Worm (Caenorhabditis elegans) whole organism, L2 larva: ENCODE data around the gene T05B9.1.

Source experiments
- C34F6.9 ChIP-seq: fragments of 150-350 bp; optimal IDR thresholded peaks from 2 replicates; lab custom pipeline; 2014; ENCODE audit warnings: missing biosample characterization, missing genetic modification characterization
- F13H6.1 ChIP-seq: sonication (generic microtip); optimal IDR thresholded peaks from 2 replicates; lab custom pipeline; 2016; ENCODE audit warnings: missing genetic modification characterization, missing compliant biosample characterization
- R02D3.7 ChIP-seq: fragments of 150-350 bp; optimal IDR thresholded peaks from 2 replicates; lab custom pipeline; 2014; ENCODE audit warnings: missing biosample characterization, missing genetic modification characterization
- Y55F3AM.14 ChIP-seq: fragments of 200-800 bp; sonication (Bioruptor generic); optimal IDR thresholded peaks from 2 replicates; lab custom pipeline; 2018; ENCODE audit warnings: mild to moderate bottlenecking, missing genetic modification characterization, missing compliant biosample characterization
- ZK546.5 ChIP-seq: sonication (generic microtip); optimal IDR thresholded peaks from 2 replicates; lab custom pipeline; 2017; ENCODE audit warnings: missing biosample characterization, missing genetic modification characterization
- alr-1 ChIP-seq: fragments of 150-350 bp; optimal IDR thresholded peaks from 2 replicates; lab custom pipeline; 2014; ENCODE audit warnings: missing biosample characterization, missing genetic modification characterization
- aly-2 ChIP-seq: fragments of 150-350 bp; optimal IDR thresholded peaks from 2 replicates; lab custom pipeline; 2014; ENCODE audit warnings: missing biosample characterization, missing genetic modification characterization
- ama-1 ChIP-seq: fragments of 150-350 bp; optimal IDR thresholded peaks from 2 replicates; lab custom pipeline; 2018; ENCODE audit warnings: inconsistent platforms
- blmp-1 ChIP-seq: sonication (generic microtip); optimal IDR thresholded peaks from 2 replicates; lab custom pipeline; 2017; ENCODE audit warnings: missing genetic modification characterization, mild to moderate bottlenecking, missing compliant biosample characterization, antibody characterized with exemption, moderate library complexity; ENCODE audit not compliant: insufficient read depth
- ceh-82 ChIP-seq: fragments of 150-350 bp; optimal IDR thresholded peaks from 2 replicates; lab custom pipeline; 2014; ENCODE audit warnings: missing biosample characterization, missing genetic modification characterization
- crh-2 ChIP-seq: sonication (generic microtip); optimal IDR thresholded peaks from 2 replicates; lab custom pipeline; 2017; ENCODE audit warnings: missing biosample characterization, missing genetic modification characterization
- dmd-4 ChIP-seq: sonication (generic microtip); optimal IDR thresholded peaks from 2 replicates; lab custom pipeline; 2017; ENCODE audit warnings: missing biosample characterization, missing genetic modification characterization
- elt-1 ChIP-seq: fragments of 150-350 bp; optimal IDR thresholded peaks from 2 replicates; lab custom pipeline; 2014; ENCODE audit warnings: missing biosample characterization, missing genetic modification characterization
- elt-3 ChIP-seq: sonication (generic microtip); optimal IDR thresholded peaks from 2 replicates; lab custom pipeline; 2017; ENCODE audit warnings: missing biosample characterization, missing genetic modification characterization
- fos-1 ChIP-seq: fragments of 150-350 bp; optimal IDR thresholded peaks from 2 replicates; lab custom pipeline; 2014; ENCODE audit warnings: missing biosample characterization, missing genetic modification characterization
- gmeb-1 ChIP-seq: fragments of 150-350 bp; optimal IDR thresholded peaks from 2 replicates; lab custom pipeline; 2014; ENCODE audit warnings: missing biosample characterization, missing genetic modification characterization
- lin-11 ChIP-seq: fragments of 150-350 bp; sonication (generic microtip); optimal IDR thresholded peaks from 2 replicates; lab custom pipeline; 2014; ENCODE audit warnings: missing biosample characterization, missing genetic modification characterization, inconsistent platforms, mixed read lengths
- lin-13 ChIP-seq: fragments of 150-350 bp; optimal IDR thresholded peaks from 2 replicates; lab custom pipeline; 2014; ENCODE audit warnings: missing biosample characterization, missing genetic modification reagents, missing genetic modification characterization
- lin-39 ChIP-seq: fragments of 150-350 bp; optimal IDR thresholded peaks from 2 replicates; lab custom pipeline; 2014; ENCODE audit warnings: missing biosample characterization, missing genetic modification reagents, missing genetic modification characterization
- lsy-2 ChIP-seq, 2 experiments: fragments of 150-350 bp in 1 of 2; sonication (generic microtip) in 1 of 2; optimal IDR thresholded peaks; 2 replicates each; lab custom pipeline; 2014 to 2017; ENCODE audit warnings: missing biosample characterization in 2 of 2, missing genetic modification characterization in 2 of 2
- mab-5 ChIP-seq: fragments of 150-350 bp; optimal IDR thresholded peaks from 2 replicates; lab custom pipeline; 2014; ENCODE audit warnings: missing biosample characterization, missing genetic modification characterization
- mdl-1 ChIP-seq, 2 experiments: fragments of 150-350 bp in 1 of 2; sonication (generic microtip) in 1 of 2; optimal IDR thresholded peaks; 2 replicates each; lab custom pipeline; 2017; ENCODE audit warnings: missing biosample characterization in 2 of 2, missing genetic modification characterization in 2 of 2
- nhr-10 ChIP-seq: sonication (generic microtip); optimal IDR thresholded peaks from 2 replicates; lab custom pipeline; 2017; ENCODE audit warnings: missing biosample characterization, missing genetic modification characterization
- nhr-11 ChIP-seq: fragments of 150-350 bp; optimal IDR thresholded peaks from 2 replicates; lab custom pipeline; 2014; ENCODE audit warnings: missing biosample characterization, missing genetic modification characterization
- nhr-12 ChIP-seq: fragments of 150-350 bp; optimal IDR thresholded peaks from 2 replicates; lab custom pipeline; 2014; ENCODE audit warnings: missing biosample characterization, missing genetic modification characterization
- nhr-129 ChIP-seq: fragments of 150-350 bp; optimal IDR thresholded peaks from 2 replicates; lab custom pipeline; 2014; ENCODE audit warnings: missing biosample characterization, missing genetic modification characterization
- nhr-21 ChIP-seq: fragments of 150-350 bp; optimal IDR thresholded peaks from 2 replicates; lab custom pipeline; 2014; ENCODE audit warnings: missing biosample characterization, missing genetic modification characterization
- nhr-23 ChIP-seq: fragments of 150-350 bp; optimal IDR thresholded peaks from 2 replicates; lab custom pipeline; 2014; ENCODE audit warnings: missing biosample characterization, missing genetic modification reagents, missing genetic modification characterization
- nhr-237 ChIP-seq: fragments of 150-350 bp; optimal IDR thresholded peaks from 2 replicates; lab custom pipeline; 2014; ENCODE audit warnings: missing biosample characterization, missing genetic modification characterization
- nhr-25 ChIP-seq: fragments of 150-350 bp; sonication (generic microtip); optimal IDR thresholded peaks from 3 replicates; lab custom pipeline; 2014; ENCODE audit warnings: missing biosample characterization, missing genetic modification characterization
- nhr-6 ChIP-seq: fragments of 150-350 bp; optimal IDR thresholded peaks from 2 replicates; lab custom pipeline; 2014; ENCODE audit warnings: missing biosample characterization, missing genetic modification characterization
- nhr-77 ChIP-seq: fragments of 150-350 bp; optimal IDR thresholded peaks from 2 replicates; lab custom pipeline; 2014; ENCODE audit warnings: missing biosample characterization, missing genetic modification characterization
- peb-1 ChIP-seq: fragments of 150-350 bp; optimal IDR thresholded peaks from 2 replicates; lab custom pipeline; 2014; ENCODE audit warnings: missing biosample characterization, missing genetic modification characterization
- sem-4 ChIP-seq: fragments of 150-350 bp; optimal IDR thresholded peaks from 2 replicates; lab custom pipeline; 2014; ENCODE audit warnings: missing biosample characterization, missing genetic modification reagents, missing genetic modification characterization
- skn-1 ChIP-seq: sonication (generic microtip); optimal IDR thresholded peaks from 2 replicates; lab custom pipeline; 2017; ENCODE audit warnings: missing biosample characterization, missing genetic modification characterization
- snpc-4 ChIP-seq: fragments of 150-350 bp; optimal IDR thresholded peaks from 2 replicates; lab custom pipeline; 2014; ENCODE audit warnings: missing biosample characterization, missing genetic modification characterization
- unc-39 ChIP-seq: fragments of 150-350 bp; optimal IDR thresholded peaks from 2 replicates; lab custom pipeline; 2014; ENCODE audit warnings: missing biosample characterization, missing genetic modification characterization
- unc-55 ChIP-seq: fragments of 150-350 bp; sonication (generic microtip); optimal IDR thresholded peaks from 3 replicates; lab custom pipeline; 2014; ENCODE audit warnings: missing biosample characterization, missing genetic modification reagents, missing genetic modification characterization
- unc-62 ChIP-seq: fragments of 150-350 bp; optimal IDR thresholded peaks from 2 replicates; lab custom pipeline; 2014; ENCODE audit warnings: missing biosample characterization, missing genetic modification reagents, missing genetic modification characterization
- zag-1 ChIP-seq: fragments of 150-350 bp; optimal IDR thresholded peaks from 2 replicates; lab custom pipeline; 2014; ENCODE audit warnings: missing biosample characterization, missing genetic modification characterization
- ztf-11 ChIP-seq: sonication (generic microtip); optimal IDR thresholded peaks from 2 replicates; lab custom pipeline; 2017; ENCODE audit warnings: missing biosample characterization, missing genetic modification characterization
- ztf-4 ChIP-seq: fragments of 150-350 bp; optimal IDR thresholded peaks from 2 replicates; lab custom pipeline; 2014; ENCODE audit warnings: missing biosample characterization, missing genetic modification characterization

The T05B9.1 gene

DNA sequence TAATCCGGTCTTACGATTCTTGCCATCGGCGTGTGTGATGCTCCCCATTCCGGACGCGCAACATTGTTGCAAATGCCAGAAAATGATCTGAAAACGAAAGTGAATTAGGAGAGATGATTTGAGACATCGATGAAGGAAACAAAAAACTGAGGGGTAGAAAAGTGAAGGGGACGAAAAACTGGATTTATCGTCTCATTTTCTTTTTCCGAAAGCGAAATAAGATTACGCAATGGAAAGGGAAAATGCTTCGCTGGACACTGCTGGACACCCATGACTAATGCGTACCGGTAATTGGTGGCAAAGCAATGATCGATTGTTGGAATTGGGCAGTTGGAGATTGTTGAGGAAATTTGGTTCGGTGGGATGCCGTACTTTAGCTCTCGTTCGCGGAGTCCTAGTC, 14.5 kb downstream of the T05B9.1 start:
- TF ChIP-seq blmp-1 (tag; lab: Kevin White, UChicago) (peak; percentile 82), mab-5 (tag; lab: Kevin White, UChicago) (no peak)

DNA sequence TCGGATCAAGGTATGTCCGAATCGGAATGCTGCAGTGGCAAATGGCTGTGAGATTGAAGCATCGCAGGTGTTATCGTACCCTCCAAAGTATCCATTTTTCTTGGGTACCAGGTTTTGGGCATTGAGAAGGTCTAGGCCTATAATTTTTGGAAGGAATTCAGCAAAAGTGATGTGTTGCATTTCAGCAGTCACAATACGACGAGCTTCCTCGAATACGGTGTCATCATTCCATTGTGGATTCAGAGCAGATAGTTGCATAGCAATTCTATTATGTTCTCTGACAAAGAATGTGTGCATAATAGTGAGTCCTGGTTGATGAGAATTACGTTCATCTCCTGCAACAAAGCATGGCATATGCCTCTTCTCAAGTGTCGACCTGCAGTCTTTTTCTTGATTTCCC, 18.1 kb downstream of the T05B9.1 start:
- no peak for TF ChIP-seq lin-13
- TF ChIP-seq zag-1 (tag; lab: Kevin White, UChicago): no peak
- no peak for TF ChIP-seq nhr-21 (tag; lab: Kevin White, UChicago)
- no peak for TF ChIP-seq fos-1 (tag; lab: Kevin White, UChicago)
- TF ChIP-seq dmd-4: no peak
- TF ChIP-seq unc-55 (GFP tag; lab: Kevin White, UChicago): no peak

DNA sequence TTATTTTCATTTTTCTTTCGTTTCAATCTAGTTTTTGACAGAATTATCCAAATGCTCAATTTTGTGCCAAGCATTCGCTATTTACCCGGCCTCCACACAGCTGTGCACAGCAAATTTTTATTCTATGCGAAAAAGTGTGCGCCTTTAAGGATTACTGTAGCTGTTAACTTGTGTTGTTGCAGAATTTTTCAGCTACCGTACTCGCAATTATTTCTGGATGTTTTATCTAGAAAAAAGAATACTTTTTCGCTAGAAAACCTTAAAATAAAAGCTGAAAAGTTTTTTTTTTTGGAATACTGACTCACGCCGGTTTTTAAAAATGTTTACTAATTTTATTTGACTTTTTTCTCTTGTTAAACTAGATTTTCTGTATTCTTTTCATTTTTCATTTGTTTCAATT, 19.5 kb downstream of the T05B9.1 start:
- TF ChIP-seq ceh-82: no peak

DNA sequence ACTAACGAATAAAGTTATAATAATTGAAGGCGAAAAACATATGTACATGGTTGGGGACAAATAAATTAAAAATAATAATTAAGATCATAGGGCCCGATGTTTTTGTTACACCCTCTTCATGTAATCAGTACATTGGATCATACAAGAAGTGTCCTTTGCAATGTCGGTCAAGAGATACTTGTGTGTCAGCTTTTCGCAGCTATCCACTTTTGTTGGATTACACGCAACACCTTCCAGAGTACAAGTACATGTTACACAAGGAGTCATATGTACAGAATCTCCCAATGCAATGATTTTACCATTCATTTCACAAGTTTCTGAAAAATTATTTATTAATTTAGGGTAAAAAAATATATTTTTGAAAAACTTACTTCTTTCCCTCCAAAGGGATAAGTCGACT, 20.0 kb downstream of the T05B9.1 start:
- no peak for TF ChIP-seq lin-39 (tag; lab: Kevin White, UChicago)
- no peak for TF ChIP-seq elt-1
- TF ChIP-seq nhr-10: no peak
- TF ChIP-seq sem-4 (tag; lab: Kevin White, UChicago): no peak
- TF ChIP-seq nhr-6 (tag; lab: Kevin White, UChicago): no peak
- TF ChIP-seq, all 48 proteins: peak for 0

DNA sequence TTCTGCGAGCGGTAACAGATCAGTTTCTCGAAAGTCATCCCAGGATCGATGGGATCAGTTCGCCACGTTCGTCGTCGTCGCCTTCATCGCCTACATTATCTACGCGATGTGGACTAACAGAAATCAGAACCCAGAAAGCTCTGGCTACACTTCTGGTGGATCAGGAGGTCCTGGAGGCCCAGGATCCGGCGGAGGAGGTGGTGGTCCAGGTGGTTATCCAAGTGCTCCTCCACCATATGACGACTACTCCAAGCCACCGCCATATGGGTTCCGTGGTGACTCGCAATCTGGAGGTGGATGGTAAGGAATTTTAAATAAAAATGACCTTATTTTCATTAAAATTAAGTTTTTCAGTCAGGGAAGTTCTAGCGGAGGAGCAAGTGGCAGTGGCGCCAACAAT, 20.8 kb downstream of the T05B9.1 start:
- no peak for TF ChIP-seq mdl-1 (tag; optimal IDR thresholded peaks at IDR 0.05; lab: Kevin White, UChicago)
- no peak for TF ChIP-seq aly-2 (tag; lab: Kevin White, UChicago)
- TF ChIP-seq crh-2: no peak
- no peak for TF ChIP-seq ama-1

DNA sequence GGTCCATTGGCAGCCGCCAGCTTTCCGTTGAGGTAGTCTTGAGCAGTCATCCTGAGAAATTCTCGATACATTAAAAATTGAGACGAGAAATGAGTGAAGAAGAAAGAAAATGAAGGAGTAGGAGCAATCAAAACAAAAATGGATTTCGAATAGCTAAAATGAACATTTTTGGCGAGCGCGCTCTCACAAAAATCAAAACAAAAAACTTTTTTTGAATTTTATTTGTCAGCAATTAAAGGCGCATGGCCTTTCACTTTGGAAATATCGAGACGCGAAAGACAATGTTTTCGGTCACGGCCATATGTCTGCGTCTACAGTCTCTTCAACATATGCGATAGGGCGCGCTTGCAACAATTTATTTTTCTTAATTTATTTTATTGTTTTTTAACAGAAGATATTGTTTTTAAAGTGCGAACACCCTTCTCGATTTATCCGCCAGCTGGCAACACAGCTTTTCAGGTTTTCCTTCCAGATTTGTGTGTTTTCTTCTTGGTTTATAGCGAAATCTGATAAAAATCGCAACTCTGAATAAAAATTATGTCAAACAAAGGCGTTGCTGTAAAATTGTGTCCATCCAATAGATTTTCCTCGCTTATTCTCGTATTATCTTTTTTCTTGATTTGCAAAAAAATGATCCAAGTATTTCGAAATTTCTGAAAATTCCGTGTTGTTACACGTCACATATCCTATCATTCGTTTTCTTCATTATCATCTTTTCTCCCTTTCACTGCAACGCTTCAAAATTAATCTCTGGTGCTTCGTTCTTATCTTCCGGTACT, 21.9 kb downstream of the T05B9.1 start, which contains the start of the genes rpn-9 and T06D8.9:
Gene rpn-9, minus strand, starts transcription at position 51 of the 779 bp plus-strand sequence.
Gene T06D8.9, plus strand, starts transcription at position 729 of the 779 bp plus-strand sequence.
- TF ChIP-seq ztf-11: no peak
- TF ChIP-seq aly-2 (tag; lab: Kevin White, UChicago): no peak
- TF ChIP-seq lsy-2 (tag; optimal IDR thresholded peaks at IDR 0.05; lab: Kevin White, UChicago): peak; percentile 69 to 92
- TF ChIP-seq snpc-4: peak; percentile 86
- TF ChIP-seq nhr-77 (tag; lab: Kevin White, UChicago): no peak
- TF ChIP-seq lin-13: peak; percentile 85
- no peak for TF ChIP-seq ceh-82
- no peak for TF ChIP-seq nhr-23
- TF ChIP-seq lin-39 (tag; lab: Kevin White, UChicago): no peak
- no peak for TF ChIP-seq nhr-10
- TF ChIP-seq blmp-1 (tag; lab: Kevin White, UChicago): peak; percentile 53
- no peak for TF ChIP-seq zag-1 (tag; lab: Kevin White, UChicago)
- peak; percentile 69 for TF ChIP-seq F13H6.1 (tag; lab: Kevin White, UChicago)
- TF ChIP-seq nhr-237 (tag; lab: Kevin White, UChicago): no peak
- no peak for TF ChIP-seq elt-3 (tag; lab: Kevin White, UChicago)
- no peak for TF ChIP-seq peb-1 (tag; lab: Kevin White, UChicago)
- TF ChIP-seq unc-62: no peak
- no peak for TF ChIP-seq unc-39
- no peak for TF ChIP-seq nhr-11 (tag; lab: Kevin White, UChicago)
- TF ChIP-seq dmd-4: no peak
- peak; percentile 70 for TF ChIP-seq mab-5 (tag; lab: Kevin White, UChicago)
- TF ChIP-seq nhr-25 (tag; lab: Kevin White, UChicago): peak; percentile 71
- TF ChIP-seq skn-1 (tag; lab: Kevin White, UChicago): peak; percentile 57
- no peak for TF ChIP-seq Y55F3AM.14
- TF ChIP-seq unc-55 (GFP tag; lab: Kevin White, UChicago): peak; percentile 97
- peak; percentile 65 for TF ChIP-seq nhr-21 (tag; lab: Kevin White, UChicago)
- peak; percentile 45 for TF ChIP-seq lin-11 (tag; lab: Kevin White, UChicago)
- no peak for TF ChIP-seq ztf-4 (tag; lab: Kevin White, UChicago)
- peak; percentile 31 for TF ChIP-seq fos-1 (tag; lab: Kevin White, UChicago)
- no peak for TF ChIP-seq nhr-6 (tag; lab: Kevin White, UChicago)
- peak in 1 of 2 experiments; percentile 38 for TF ChIP-seq mdl-1 (tag; optimal IDR thresholded peaks at IDR 0.05; lab: Kevin White, UChicago)
- TF ChIP-seq nhr-129 (tag; lab: Kevin White, UChicago): peak; percentile 83
- TF ChIP-seq ama-1: no peak
- no peak for TF ChIP-seq nhr-12
- peak; percentile 82 for TF ChIP-seq gmeb-1 (tag; lab: Kevin White, UChicago)
- no peak for TF ChIP-seq R02D3.7 (tag; lab: Kevin White, UChicago)
- TF ChIP-seq alr-1 (tag; lab: Kevin White, UChicago): no peak
- TF ChIP-seq C34F6.9: peak; percentile 95
- no peak for TF ChIP-seq sem-4 (tag; lab: Kevin White, UChicago)
- no peak for TF ChIP-seq ZK546.5 (tag; lab: Kevin White, UChicago)
